Fruit fly (Drosophila melanogaster): Measurements from ENCODE around the gene CG9928.
A peak's percentile ranks its signal among the peaks of the same experiment; 100 is the strongest.

Gene CG9928

dm6 chr2L:13142803-13143202, at the start of gene CG9928:
CG9928 (minus strand) TSS chr2L:13142903.
- no peak for TF ChIP-seq CG8301 (tag; optimal IDR thresholded peaks at IDR 0.05)
- TF ChIP-seq Pif1A (GFP tag; optimal IDR thresholded peaks at IDR 0.05): no peak
- no peak for TF ChIP-seq CG8159 (tag; optimal IDR thresholded peaks at IDR 0.05)
- TF ChIP-seq CG14655 (GFP tag; optimal IDR thresholded peaks at IDR 0.05): no peak
- no peak for TF ChIP-seq CG32121 (GFP tag; IDR thresholded peaks at IDR 0.05)
- no peak for TF ChIP-seq rn (GFP tag; IDR thresholded peaks at IDR 0.05)
- TF ChIP-seq CG13204 (GFP tag; optimal IDR thresholded peaks at IDR 0.05): no peak
- no peak for TF ChIP-seq Pif1B (GFP tag; optimal IDR thresholded peaks at IDR 0.05)
- no peak for TF ChIP-seq CG15710 (tag; optimal IDR thresholded peaks at IDR 0.05)
- TF ChIP-seq Ets98B (GFP tag; IDR thresholded peaks at IDR 0.05): no peak
- no peak for TF ChIP-seq CG10348 (GFP tag; IDR thresholded peaks at IDR 0.05)
- TF ChIP-seq Snoo (tag; optimal IDR thresholded peaks at IDR 0.05): no peak
- no peak for TF ChIP-seq CG34367 (tag; optimal IDR thresholded peaks at IDR 0.05)
- TF ChIP-seq D1 (tag; optimal IDR thresholded peaks at IDR 0.05): no peak
- TF ChIP-seq CG9948 (tag; optimal IDR thresholded peaks at IDR 0.05): no peak
- no peak for TF ChIP-seq CG12605 (GFP tag; IDR thresholded peaks at IDR 0.05)
- TF ChIP-seq fd96Ca (GFP tag; IDR thresholded peaks at IDR 0.05): no peak
- no peak for TF ChIP-seq EcR (GFP tag; optimal IDR thresholded peaks at IDR 0.05)
- no peak for TF ChIP-seq CG4496 (GFP tag; IDR thresholded peaks at IDR 0.05)

- no peak for TF ChIP-seq CG12605 (GFP tag; IDR thresholded peaks at IDR 0.05)
- no peak for TF ChIP-seq D1 (tag; optimal IDR thresholded peaks at IDR 0.05)
- no peak for TF ChIP-seq CG14655 (GFP tag; optimal IDR thresholded peaks at IDR 0.05)
- no peak for TF ChIP-seq CG13204 (GFP tag; optimal IDR thresholded peaks at IDR 0.05)
- TF ChIP-seq rn (GFP tag; IDR thresholded peaks at IDR 0.05): peak; percentile 42; the same call in 1 of the 2 replicates
- no peak for TF ChIP-seq CG8301 (tag; optimal IDR thresholded peaks at IDR 0.05)
- TF ChIP-seq CG4496 (GFP tag; IDR thresholded peaks at IDR 0.05): peak; percentile 59; the same call in 1 of the 3 replicates
- TF ChIP-seq Pif1B (GFP tag; optimal IDR thresholded peaks at IDR 0.05): no peak
- TF ChIP-seq CG8159 (tag; optimal IDR thresholded peaks at IDR 0.05): no peak
- no peak for TF ChIP-seq CG17806 (tag; optimal IDR thresholded peaks at IDR 0.05)
- peak; percentile 60 for TF ChIP-seq Ets98B (GFP tag; IDR thresholded peaks at IDR 0.05)
- TF ChIP-seq Snoo (tag; optimal IDR thresholded peaks at IDR 0.05): peak; percentile 53
- no peak for TF ChIP-seq CG10348 (GFP tag; IDR thresholded peaks at IDR 0.05)
- no peak for TF ChIP-seq Pif1A (GFP tag; optimal IDR thresholded peaks at IDR 0.05)
- peak; percentile 71 for TF ChIP-seq fd96Ca (GFP tag; IDR thresholded peaks at IDR 0.05)
- peak; percentile 56; the same call in 1 of the 2 replicates for TF ChIP-seq CG32121 (GFP tag; IDR thresholded peaks at IDR 0.05)
- peak; percentile 28 for TF ChIP-seq EcR (GFP tag; optimal IDR thresholded peaks at IDR 0.05)
- no peak for TF ChIP-seq gl (tag; optimal IDR thresholded peaks at IDR 0.05)
- TF ChIP-seq CG34367 (tag; optimal IDR thresholded peaks at IDR 0.05): no peak
- TF ChIP-seq CG15710 (tag; optimal IDR thresholded peaks at IDR 0.05): peak; percentile 56
- no peak for TF ChIP-seq CG9948 (tag; optimal IDR thresholded peaks at IDR 0.05)
Observed at dm6 chr2L:13191894-13192293, 49.2 kb upstream of the CG9928 start, which contains the start of the genes CG16974 and Edem2. CG16974 (minus strand) TSS chr2L:13191979. Edem2 (plus strand) TSS chr2L:13192201.

dm6 chr2L:13191052-13191678, 48.5 kb upstream of the CG9928 start:
- no peak for TF ChIP-seq CG4496 (GFP tag; IDR thresholded peaks at IDR 0.05)
- no peak for TF ChIP-seq Ets98B (GFP tag; IDR thresholded peaks at IDR 0.05)
- TF ChIP-seq CG10348 (GFP tag; IDR thresholded peaks at IDR 0.05): no peak
- TF ChIP-seq CG13204 (GFP tag; optimal IDR thresholded peaks at IDR 0.05): no peak
- TF ChIP-seq CG34367 (tag; optimal IDR thresholded peaks at IDR 0.05): no peak
- no peak for TF ChIP-seq fd96Ca (GFP tag; IDR thresholded peaks at IDR 0.05)
- TF ChIP-seq CG17806 (tag; optimal IDR thresholded peaks at IDR 0.05): no peak
- TF ChIP-seq CG8159 (tag; optimal IDR thresholded peaks at IDR 0.05): no peak
- no peak for TF ChIP-seq Pif1A (GFP tag; optimal IDR thresholded peaks at IDR 0.05)
- no peak for TF ChIP-seq gl (tag; optimal IDR thresholded peaks at IDR 0.05)
- no peak for TF ChIP-seq CG32121 (GFP tag; IDR thresholded peaks at IDR 0.05)
- TF ChIP-seq D1 (tag; optimal IDR thresholded peaks at IDR 0.05): no peak
- no peak for TF ChIP-seq CG15710 (tag; optimal IDR thresholded peaks at IDR 0.05)

- TF ChIP-seq EcR (GFP tag; optimal IDR thresholded peaks at IDR 0.05) (peak; percentile 91), CG34367 (tag; optimal IDR thresholded peaks at IDR 0.05) (no peak)
Observed at dm6 chr2L:13190534-13190933, 47.8 kb upstream of the CG9928 start.

dm6 chr2L:13183150-13183549, 40.4 kb upstream of the CG9928 start, which contains the start of gene Rsph1:
Rsph1 (plus strand) TSS chr2L:13183450.
- TF ChIP-seq fd96Ca (GFP tag; IDR thresholded peaks at IDR 0.05): no peak
- TF ChIP-seq CG10348 (GFP tag; IDR thresholded peaks at IDR 0.05): no peak
- TF ChIP-seq CG15710 (tag; optimal IDR thresholded peaks at IDR 0.05): no peak
- no peak for TF ChIP-seq CG12605 (GFP tag; IDR thresholded peaks at IDR 0.05)
- TF ChIP-seq gl (tag; optimal IDR thresholded peaks at IDR 0.05): no peak
- TF ChIP-seq CG9948 (tag; optimal IDR thresholded peaks at IDR 0.05): no peak
- TF ChIP-seq Pif1B (GFP tag; optimal IDR thresholded peaks at IDR 0.05): no peak
- no peak for TF ChIP-seq rn (GFP tag; IDR thresholded peaks at IDR 0.05)

dm6 chr2L:13182415-13182814, 39.7 kb upstream of the CG9928 start, which contains the start of gene Mgat3:
Mgat3 (minus strand) TSS chr2L:13182596.
- no peak for TF ChIP-seq fd96Ca (GFP tag; IDR thresholded peaks at IDR 0.05)
- no peak for TF ChIP-seq rn (GFP tag; IDR thresholded peaks at IDR 0.05)
- no peak for TF ChIP-seq CG10348 (GFP tag; IDR thresholded peaks at IDR 0.05)
- TF ChIP-seq CG12605 (GFP tag; IDR thresholded peaks at IDR 0.05): no peak
- no peak for TF ChIP-seq CG34367 (tag; optimal IDR thresholded peaks at IDR 0.05)

Measured in whole organism, pupa.